Fruit fly (Drosophila melanogaster): ENCODE data around the gene lectin-22C.
A peak's percentile ranks its signal among the peaks of the same experiment; 100 is the strongest.

lectin-22C gene

DNA sequence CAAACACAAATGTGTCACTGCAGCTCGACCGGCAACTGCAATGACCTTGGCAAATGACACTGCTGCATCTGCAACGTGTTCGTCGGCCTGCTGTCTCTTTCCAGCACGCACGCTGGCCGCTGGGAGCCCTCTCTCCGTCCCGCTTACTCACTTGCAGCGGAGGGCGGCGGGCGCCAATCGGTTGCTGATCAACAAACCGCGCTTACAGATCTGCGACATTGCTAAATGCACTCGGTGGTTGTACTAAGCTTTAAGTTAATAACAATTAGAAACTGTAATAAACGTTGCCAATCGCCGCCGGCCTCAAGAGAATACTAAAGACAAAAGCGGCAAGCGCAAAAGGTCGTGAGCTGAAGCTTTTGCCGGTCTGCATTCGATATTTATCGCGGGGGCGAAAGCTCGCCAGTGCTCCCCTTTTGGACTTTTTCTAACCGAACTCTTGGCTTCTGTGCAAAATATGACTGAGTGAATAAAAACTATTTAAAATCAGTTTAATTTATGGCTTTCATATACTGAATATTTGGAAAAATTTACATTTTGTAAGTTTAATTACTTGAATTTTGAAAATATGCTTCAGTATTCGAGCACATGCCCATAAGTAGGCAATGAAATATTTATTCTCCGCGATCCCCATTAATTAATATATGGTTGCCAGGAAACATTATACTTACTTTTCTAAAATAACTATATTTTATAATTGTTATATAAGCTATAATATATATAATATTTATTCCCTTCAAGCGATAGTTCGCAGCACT is 49.5 kb downstream of the lectin-22C start, which contains the start of gene Got2 (continued):
- TF ChIP-seq HLH3B (GFP tag; IDR thresholded peaks at IDR 0.05), result no peak
- TF ChIP-seq CG10209 (GFP tag; optimal IDR thresholded peaks at IDR 0.05), result peak; percentile 23
- TF ChIP-seq CG32767 (GFP tag; IDR thresholded peaks at IDR 0.05), result no peak
- TF ChIP-seq CG31388 (GFP tag; optimal IDR thresholded peaks at IDR 0.05), result no peak
- TF ChIP-seq ttk (GFP tag; IDR thresholded peaks at IDR 0.05), result no peak
- TF ChIP-seq onecut (GFP tag; IDR thresholded peaks at IDR 0.05), result no peak
- TF ChIP-seq fu2 (GFP tag; optimal IDR thresholded peaks at IDR 0.05), result peak; percentile 23
- no peak for TF ChIP-seq CG13296 (GFP tag; optimal IDR thresholded peaks at IDR 0.05)
- no peak for TF ChIP-seq yki (optimal IDR thresholded peaks at IDR 0.05)
- TF ChIP-seq CkIIα-i1 (GFP tag; IDR thresholded peaks at IDR 0.05), result no peak
- 0 out of 3 replicates have a peak, but pooled peaks have one; percentile 29 for TF ChIP-seq Dbx (GFP tag; IDR thresholded peaks at IDR 0.05)
- TF ChIP-seq Deaf1 (tag; optimal IDR thresholded peaks at IDR 0.05), result peak; percentile 12
- no peak for TF ChIP-seq CG14710 (tag; optimal IDR thresholded peaks at IDR 0.05)
- TF ChIP-seq usp (GFP tag; optimal IDR thresholded peaks at IDR 0.05), result no peak
- no peak for TF ChIP-seq peb (GFP tag; IDR thresholded peaks at IDR 0.05)
- TF ChIP-seq CHES-1-like (GFP tag; optimal IDR thresholded peaks at IDR 0.05), result no peak
- TF ChIP-seq CG18476 (GFP tag; optimal IDR thresholded peaks at IDR 0.05), result no peak
- TF ChIP-seq Atf6 (GFP tag; IDR thresholded peaks at IDR 0.05), result no peak
- no peak for TF ChIP-seq H15 (GFP tag; IDR thresholded peaks at IDR 0.05)
- peak; percentile 69 for TF ChIP-seq CG34224 (GFP tag; IDR thresholded peaks at IDR 0.05; ENCODE audit: partially characterized antibody)
- no peak for TF ChIP-seq CG9215 (GFP tag; IDR thresholded peaks at IDR 0.05)
- TF ChIP-seq sim (GFP tag; IDR thresholded peaks at IDR 0.05), result no peak
- no peak for TF ChIP-seq shn (GFP tag; optimal IDR thresholded peaks at IDR 0.05)
- TF ChIP-seq Hr39 (optimal IDR thresholded peaks at IDR 0.05), result no peak
- no peak for TF ChIP-seq CG8944 (GFP tag; optimal IDR thresholded peaks at IDR 0.05)
- no peak for TF ChIP-seq CG17186 (GFP tag; optimal IDR thresholded peaks at IDR 0.05)
- TF ChIP-seq ato (GFP tag; IDR thresholded peaks at IDR 0.05; ENCODE audit: partially characterized antibody), result peak; percentile 75
- TF ChIP-seq aop (GFP tag; IDR thresholded peaks at IDR 0.05), result 0 out of 2 replicates have a peak, but pooled peaks have one; percentile 20
- TF ChIP-seq CG10267 (tag; optimal IDR thresholded peaks at IDR 0.05), result no peak
- TF ChIP-seq run (tag; optimal IDR thresholded peaks at IDR 0.05), result no peak
- TF ChIP-seq BtbVII (GFP tag; optimal IDR thresholded peaks at IDR 0.05), result no peak
- peak; percentile 9 for TF ChIP-seq Jarid2 (GFP tag; optimal IDR thresholded peaks at IDR 0.05)
- TF ChIP-seq Poxn (GFP tag; IDR thresholded peaks at IDR 0.05), result no peak
- no peak for TF ChIP-seq CG43689 (GFP tag; IDR thresholded peaks at IDR 0.05)
- TF ChIP-seq Mrtf (GFP tag; IDR thresholded peaks at IDR 0.05), result no peak
- no peak for TF ChIP-seq CG11696 (GFP tag; IDR thresholded peaks at IDR 0.05)
- no peak for TF ChIP-seq CG8388 (GFP tag; optimal IDR thresholded peaks at IDR 0.05)
- no peak for TF ChIP-seq CG9727 (GFP tag; optimal IDR thresholded peaks at IDR 0.05)
- peak; percentile 32; the same call in 1 of the 2 replicates for TF ChIP-seq sob (GFP tag; IDR thresholded peaks at IDR 0.05)
- TF ChIP-seq gem (tag; optimal IDR thresholded peaks at IDR 0.05), result peak; percentile 71
- no peak for TF ChIP-seq CG9876 (GFP tag; optimal IDR thresholded peaks at IDR 0.05)
- peak; percentile 67 for TF ChIP-seq nerfin-2 (GFP tag; IDR thresholded peaks at IDR 0.05; ENCODE audit: partially characterized antibody)
- TF ChIP-seq CG7786 (GFP tag; optimal IDR thresholded peaks at IDR 0.05), result peak; percentile 8
- no peak for TF ChIP-seq corto (GFP tag; optimal IDR thresholded peaks at IDR 0.05)
- TF ChIP-seq CG10274 (GFP tag; optimal IDR thresholded peaks at IDR 0.05), result no peak
- no peak for TF ChIP-seq CG15479 (GFP tag; optimal IDR thresholded peaks at IDR 0.05)
- no peak for TF ChIP-seq CG9609 (GFP tag; optimal IDR thresholded peaks at IDR 0.05)
- TF ChIP-seq Lim3 (GFP tag; IDR thresholded peaks at IDR 0.05), result no peak
- no peak for TF ChIP-seq Bdp1 (GFP tag; optimal IDR thresholded peaks at IDR 0.05)
- TF ChIP-seq CG12744 (GFP tag; optimal IDR thresholded peaks at IDR 0.05), result no peak
- TF ChIP-seq Hr78 (GFP tag; optimal IDR thresholded peaks at IDR 0.05), result peak in 1 of 2 experiments; percentile 83
